Worm (Caenorhabditis elegans) whole organism, midembryonic: ENCODE measurements around the gene sma-2.
A peak's percentile ranks its signal among the peaks of the same experiment; 100 is the strongest.

Experiments used
- T22C8.4 ChIP-seq: fragments of 200-800 bp; sonication (Bioruptor generic); IDR thresholded peaks from 2 replicates; pipeline ENCODE4 v1.3.6; 2022; ENCODE audit warnings: missing genetic modification characterization, missing compliant biosample characterization
- flt-1 ChIP-seq: fragments of 200-800 bp; sonication (Bioruptor generic); IDR thresholded peaks from 2 replicates; pipeline ENCODE4 v1.3.6; 2022; ENCODE audit warnings: missing genetic modification characterization, missing compliant biosample characterization
- tab-1 ChIP-seq: fragments of 200-800 bp; sonication (Bioruptor generic); IDR thresholded peaks from 2 replicates; pipeline ENCODE4 v1.3.6; 2022; ENCODE audit warnings: missing genetic modification characterization, missing compliant biosample characterization

DNA sequence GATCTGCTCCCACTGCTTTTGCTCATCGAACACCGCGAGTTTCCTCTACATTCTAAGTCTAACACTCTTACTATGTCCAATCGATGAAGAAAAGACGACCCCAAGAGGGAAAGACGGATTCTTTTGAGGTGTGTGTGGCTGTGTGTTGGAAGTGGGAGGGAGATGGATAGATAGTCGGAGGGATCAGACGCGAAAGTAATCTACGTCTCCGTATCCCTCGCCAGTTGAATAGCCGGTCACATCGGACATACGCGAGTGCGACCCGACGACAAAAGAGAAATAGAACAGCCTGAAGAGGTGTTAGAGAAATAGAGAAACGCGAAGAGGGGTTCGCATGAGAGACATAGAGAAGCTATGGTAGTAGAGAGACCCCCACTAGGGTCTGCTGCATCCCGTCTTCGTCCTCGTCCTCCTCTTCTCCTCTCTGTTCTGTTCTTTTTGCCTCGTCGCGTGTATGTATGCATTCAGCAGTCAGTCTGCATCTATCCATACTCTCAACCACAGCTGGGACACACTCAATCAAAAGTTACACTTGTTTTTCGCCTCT, 46.2 kb downstream of the sma-2 start:
- TF ChIP-seq flt-1 (no peak), tab-1 (GFP tag; lab: Robert Waterston, UW) (no peak), T22C8.4 (GFP tag; lab: Robert Waterston, UW) (peak; percentile 68)
